Fruit fly (Drosophila melanogaster) whole organism, wandering third instar larva: ENCODE results near the gene GramD1B.
A peak's percentile ranks its signal among the peaks of the same experiment; 100 is the strongest.

Source experiments
- Abd-B ChIP-seq: fragments of >200 bp; optimal IDR thresholded peaks from 2 replicates; lab custom pipeline; 2017; ENCODE audit warnings: missing biosample characterization, missing genetic modification characterization
- CG32264 ChIP-seq: fragments of 200-800 bp; sonication (Bioruptor generic); optimal IDR thresholded peaks from 2 replicates; lab custom pipeline; 2016; ENCODE audit warnings: missing biosample characterization, missing genetic modification characterization
- CG9705 ChIP-seq: fragments of 200-800 bp; sonication (Bioruptor generic); optimal IDR thresholded peaks from 2 replicates; lab custom pipeline; 2018; ENCODE audit warnings: missing biosample characterization, mild to moderate bottlenecking, missing genetic modification characterization
- CrebA ChIP-seq: fragments of 200-800 bp; sonication (Bioruptor generic); optimal IDR thresholded peaks from 2 replicates; lab custom pipeline; 2016; ENCODE audit warnings: missing biosample characterization, mild to moderate bottlenecking, missing genetic modification characterization, borderline replicate concordance
- Dfd ChIP-seq: fragments of >200 bp; optimal IDR thresholded peaks from 2 replicates; lab custom pipeline; 2017; ENCODE audit warnings: missing biosample characterization, missing genetic modification characterization
- GATAd ChIP-seq: sonication (Bioruptor generic); optimal IDR thresholded peaks from 2 replicates; lab custom pipeline; 2016; ENCODE audit warnings: missing biosample characterization, missing genetic modification characterization
- HLH106 ChIP-seq: fragments of 200-800 bp; optimal IDR thresholded peaks from 3 replicates; lab custom pipeline; 2019; ENCODE audit warnings: missing biosample characterization, mild to moderate bottlenecking, missing genetic modification characterization, moderate library complexity
- Hnf4 ChIP-seq: fragments of 200-800 bp; sonication (Bioruptor generic); optimal IDR thresholded peaks from 2 replicates; lab custom pipeline; 2016; ENCODE audit warnings: missing biosample characterization, mild to moderate bottlenecking, missing genetic modification characterization
- Hr78 ChIP-seq: fragments of >200 bp; optimal IDR thresholded peaks from 2 replicates; lab custom pipeline; 2017; ENCODE audit warnings: missing biosample characterization, missing genetic modification characterization
- Jra ChIP-seq: sonication (Bioruptor generic); optimal IDR thresholded peaks from 2 replicates; lab custom pipeline; 2016; ENCODE audit warnings: missing biosample characterization, missing genetic modification characterization
- Mio ChIP-seq: sonication (Bioruptor generic); optimal IDR thresholded peaks from 2 replicates; lab custom pipeline; 2016; ENCODE audit warnings: missing biosample characterization, missing genetic modification characterization
- Myc ChIP-seq: fragments of >200 bp; optimal IDR thresholded peaks from 2 replicates; lab custom pipeline; 2017
- OdsH ChIP-seq: fragments of 200-800 bp; sonication (Bioruptor generic); optimal IDR thresholded peaks from 2 replicates; lab custom pipeline; 2016; ENCODE audit warnings: missing biosample characterization, mild to moderate bottlenecking, missing genetic modification characterization
- Rel ChIP-seq, 2 experiments: fragments of 200-800 bp; sonication (Bioruptor generic) in 1 of 2; optimal IDR thresholded peaks; 2 replicates in 1 of 2; 3 replicates in 1 of 2; lab custom pipeline; 2016 to 2019; ENCODE audit warnings: mild to moderate bottlenecking in 2 of 2, missing biosample characterization in 2 of 2, missing genetic modification characterization in 2 of 2, moderate library complexity in 1 of 2
- Sp1 ChIP-seq: fragments of 200-800 bp; sonication (Bioruptor generic); optimal IDR thresholded peaks from 3 replicates; lab custom pipeline; 2019; ENCODE audit warnings: missing biosample characterization, mild to moderate bottlenecking, missing genetic modification characterization, moderate library complexity
- Vsx2 ChIP-seq: fragments of 200-300, 225-300 bp; sonication (Bioruptor generic); optimal IDR thresholded peaks from 2 replicates; lab custom pipeline; 2018; ENCODE audit warnings: missing biosample characterization, missing genetic modification characterization; ENCODE audit not compliant: partially characterized antibody
- dl ChIP-seq, 2 experiments: fragments of 175-275, 200-275 bp in 1 of 2; fragments of 200-275 bp in 1 of 2; sonication (Bioruptor generic); optimal IDR thresholded peaks; lab custom pipeline; 2018; ENCODE audit warnings: mild to moderate bottlenecking in 2 of 2, missing biosample characterization in 2 of 2, missing genetic modification characterization in 2 of 2, moderate library complexity in 2 of 2; ENCODE audit not compliant: partially characterized antibody in 2 of 2, insufficient read depth in 1 of 2
- dmrt93B ChIP-seq: fragments of 200-800 bp; sonication (Bioruptor generic); optimal IDR thresholded peaks from 2 replicates; lab custom pipeline; 2018; ENCODE audit warnings: missing biosample characterization, mild to moderate bottlenecking, missing genetic modification characterization
- dsf ChIP-seq: sonication (Bioruptor generic); optimal IDR thresholded peaks from 2 replicates; lab custom pipeline; 2016; ENCODE audit warnings: missing biosample characterization, missing genetic modification characterization, borderline replicate concordance
- ey ChIP-seq: fragments of 200-800 bp; sonication (Bioruptor generic); optimal IDR thresholded peaks from 2 replicates; lab custom pipeline; 2016; ENCODE audit warnings: missing biosample characterization, missing genetic modification characterization
- foxo ChIP-seq, 2 experiments: fragments of 200-800 bp; sonication (Bioruptor generic); optimal IDR thresholded peaks; 2 replicates in 1 of 2; 3 replicates in 1 of 2; lab custom pipeline; 2016 to 2017; ENCODE audit warnings: missing biosample characterization in 2 of 2, missing genetic modification characterization in 2 of 2
- fru ChIP-seq: fragments of 200-800 bp; sonication (Bioruptor generic); optimal IDR thresholded peaks from 3 replicates; lab custom pipeline; 2016; ENCODE audit warnings: missing biosample characterization, mild to moderate bottlenecking, missing genetic modification characterization
- jim ChIP-seq: fragments of 175-275, 200-325 bp; sonication (Bioruptor generic); optimal IDR thresholded peaks from 2 replicates; lab custom pipeline; 2016; ENCODE audit warnings: missing biosample characterization, mild to moderate bottlenecking, missing genetic modification characterization
- lola ChIP-seq: fragments of >200 bp; optimal IDR thresholded peaks from 2 replicates; lab custom pipeline; 2017; ENCODE audit warnings: missing biosample characterization, missing genetic modification characterization
- pan ChIP-seq: fragments of >200 bp; optimal IDR thresholded peaks from 2 replicates; lab custom pipeline; 2017
- psq ChIP-seq: fragments of 200-800 bp; sonication (Bioruptor generic); optimal IDR thresholded peaks from 3 replicates; lab custom pipeline; 2017; ENCODE audit warnings: missing biosample characterization, mild to moderate bottlenecking, missing genetic modification characterization, moderate library complexity
- rgr ChIP-seq: fragments of 200-800 bp; sonication (Bioruptor generic); optimal IDR thresholded peaks from 3 replicates; lab custom pipeline; 2016; ENCODE audit warnings: missing biosample characterization, mild to moderate bottlenecking, missing genetic modification characterization
- sage ChIP-seq: fragments of 200-800 bp; sonication (Bioruptor generic); optimal IDR thresholded peaks from 2 replicates; lab custom pipeline; 2016; ENCODE audit warnings: missing biosample characterization, mild to moderate bottlenecking, missing genetic modification characterization
- sv ChIP-seq: fragments of 200-800 bp; sonication (Bioruptor generic); optimal IDR thresholded peaks from 3 replicates; lab custom pipeline; 2016; ENCODE audit warnings: missing biosample characterization, missing genetic modification characterization
- tai ChIP-seq: sonication (Bioruptor generic); optimal IDR thresholded peaks from 2 replicates; lab custom pipeline; 2016; ENCODE audit warnings: missing biosample characterization, missing genetic modification characterization
- usp ChIP-seq: fragments of >200 bp; optimal IDR thresholded peaks from 2 replicates; lab custom pipeline; 2017; ENCODE audit warnings: missing biosample characterization, missing genetic modification characterization
- woc ChIP-seq: sonication (Bioruptor generic); optimal IDR thresholded peaks from 2 replicates; lab custom pipeline; 2016; ENCODE audit warnings: missing biosample characterization, mild to moderate bottlenecking, missing genetic modification characterization

Gene GramD1B

DNA sequence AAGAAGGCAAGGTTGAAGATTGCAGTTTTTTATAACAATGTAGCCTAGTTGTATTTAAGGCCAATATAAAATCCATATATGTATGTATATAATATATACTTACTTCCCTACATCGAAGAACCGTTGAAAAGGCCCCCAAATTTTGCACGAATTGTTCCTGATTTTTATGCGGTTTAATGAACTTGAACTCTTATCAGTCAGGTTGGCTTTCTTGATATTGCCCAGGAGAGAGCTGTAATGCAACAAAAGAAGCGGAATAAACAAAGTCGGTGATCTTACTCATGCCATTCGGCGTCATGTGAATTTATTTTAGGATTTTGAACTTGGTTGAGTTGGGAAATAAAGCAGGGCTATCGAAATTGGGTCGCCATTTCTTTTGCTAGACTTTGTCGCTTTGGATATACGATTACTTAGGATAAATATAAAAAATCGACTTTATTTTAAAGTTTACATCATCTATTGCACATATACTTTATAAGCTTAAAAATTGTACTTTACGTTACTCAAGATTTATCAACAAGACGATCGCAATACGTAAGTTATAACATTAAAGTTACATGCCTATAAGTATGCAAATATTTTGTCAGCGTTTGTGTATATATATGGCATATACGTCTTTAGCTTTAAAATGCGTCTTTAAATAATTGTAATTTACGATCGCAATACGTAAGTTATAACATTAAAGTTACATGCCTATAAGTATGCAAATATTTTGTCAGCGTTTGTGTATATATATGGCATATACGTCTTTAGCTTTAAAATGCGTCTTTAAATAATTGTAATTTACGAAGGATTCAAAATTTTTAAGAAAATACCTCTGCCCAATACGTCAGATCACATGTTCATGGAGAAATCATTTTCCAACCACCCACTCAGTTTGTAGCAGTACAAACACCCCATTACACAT is 16.1 kb downstream of the GramD1B start, which contains the start of gene CG8838:
CG8838 (plus strand) TSS at position 857 of the 907 bp plus-strand sequence.
- TF ChIP-seq GATAd (no peak), Myc (lab: Kevin White, UChicago) (peak; percentile 53), Rel (GFP tag; optimal IDR thresholded peaks at IDR 0.05; lab: Kevin White, UChicago) (no peak), Rel (tag; optimal IDR thresholded peaks at IDR 0.05; lab: Kevin White, UChicago) (peak; percentile 64), dl (GFP tag; optimal IDR thresholded peaks at IDR 0.05; lab: Kevin White, UChicago; ENCODE audit: insufficient read depth in 1 of 2, partially characterized antibody in 2 of 2) (no peak), CrebA (GFP tag; lab: Kevin White, UChicago) (peak; percentile 35), sage (GFP tag; lab: Kevin White, UChicago) (peak; percentile 26)

- TF ChIP-seq Myc (lab: Kevin White, UChicago) (no peak), usp (GFP tag; lab: Kevin White, UChicago) (no peak), Rel (GFP tag; optimal IDR thresholded peaks at IDR 0.05; lab: Kevin White, UChicago) (peak; percentile 9), Rel (tag; optimal IDR thresholded peaks at IDR 0.05; lab: Kevin White, UChicago) (no peak), Hnf4 (GFP tag; lab: Kevin White, UChicago) (peak; percentile 41), CG9705 (no peak), GATAd (no peak), psq (GFP tag; lab: Kevin White, UChicago) (no peak), HLH106 (tag; lab: Kevin White, UChicago) (no peak), foxo (GFP tag; optimal IDR thresholded peaks at IDR 0.05; lab: Kevin White, UChicago) (no peak), sage (GFP tag; lab: Kevin White, UChicago) (no peak), Mio (GFP tag; lab: Kevin White, UChicago) (no peak), Dfd (GFP tag; lab: Kevin White, UChicago) (no peak), woc (GFP tag; lab: Kevin White, UChicago) (no peak), dsf (GFP tag; lab: Kevin White, UChicago) (no peak), jim (GFP tag; lab: Kevin White, UChicago) (no peak), rgr (GFP tag; lab: Kevin White, UChicago) (peak; percentile 23), dmrt93B (GFP tag; lab: Kevin White, UChicago) (no peak), OdsH (GFP tag; lab: Kevin White, UChicago) (no peak), tai (no peak), lola (GFP tag; lab: Kevin White, UChicago) (no peak), Hr78 (GFP tag; lab: Kevin White, UChicago) (no peak), Abd-B (GFP tag; lab: Kevin White, UChicago) (no peak), sv (no peak), pan (lab: Kevin White, UChicago) (no peak), ey (GFP tag; lab: Kevin White, UChicago) (no peak), Sp1 (GFP tag; lab: Kevin White, UChicago) (peak; percentile 25), dl (GFP tag; optimal IDR thresholded peaks at IDR 0.05; lab: Kevin White, UChicago; ENCODE audit: insufficient read depth in 1 of 2, partially characterized antibody in 2 of 2) (no peak), CG32264 (GFP tag; lab: Kevin White, UChicago) (peak; percentile 7), Jra (GFP tag; lab: Kevin White, UChicago) (no peak)
Observed at dm6 chr2L:3356193-3356645, 17.0 kb downstream of the GramD1B start.

- no peak for TF ChIP-seq Vsx2 (GFP tag; lab: Kevin White, UChicago)
- TF ChIP-seq foxo (GFP tag; optimal IDR thresholded peaks at IDR 0.05; lab: Kevin White, UChicago) = no peak
- TF ChIP-seq CG32264 (GFP tag; lab: Kevin White, UChicago) = no peak
- no peak for TF ChIP-seq Mio (GFP tag; lab: Kevin White, UChicago)
- TF ChIP-seq OdsH (GFP tag; lab: Kevin White, UChicago) = no peak
- no peak for TF ChIP-seq fru (GFP tag; lab: Kevin White, UChicago)
- no peak for TF ChIP-seq HLH106 (tag; lab: Kevin White, UChicago)
- TF ChIP-seq Rel (GFP tag; optimal IDR thresholded peaks at IDR 0.05; lab: Kevin White, UChicago) = no peak
- no peak for TF ChIP-seq Rel (tag; optimal IDR thresholded peaks at IDR 0.05; lab: Kevin White, UChicago)
Observed at dm6 chr2L:3355791-3356190, 17.4 kb downstream of the GramD1B start.
